Worm (Caenorhabditis elegans) whole organism, L1 larva: ENCODE results near the gene hlh-14.

Source experiments
- lir-3 ChIP-seq: sonication (generic microtip); optimal IDR thresholded peaks from 2 replicates; lab custom pipeline; 2016; ENCODE audit warnings: mild to moderate bottlenecking, missing genetic modification characterization, moderate library complexity, missing compliant biosample characterization; ENCODE audit not compliant: poor library complexity
- nhr-28 ChIP-seq: fragments of 150-350 bp; optimal IDR thresholded peaks from 2 replicates; lab custom pipeline; 2014; ENCODE audit warnings: missing biosample characterization, missing genetic modification characterization
- sptf-1 ChIP-seq: fragments of 150-350 bp; optimal IDR thresholded peaks from 2 replicates; lab custom pipeline; 2014; ENCODE audit warnings: missing biosample characterization, missing genetic modification characterization

DNA sequence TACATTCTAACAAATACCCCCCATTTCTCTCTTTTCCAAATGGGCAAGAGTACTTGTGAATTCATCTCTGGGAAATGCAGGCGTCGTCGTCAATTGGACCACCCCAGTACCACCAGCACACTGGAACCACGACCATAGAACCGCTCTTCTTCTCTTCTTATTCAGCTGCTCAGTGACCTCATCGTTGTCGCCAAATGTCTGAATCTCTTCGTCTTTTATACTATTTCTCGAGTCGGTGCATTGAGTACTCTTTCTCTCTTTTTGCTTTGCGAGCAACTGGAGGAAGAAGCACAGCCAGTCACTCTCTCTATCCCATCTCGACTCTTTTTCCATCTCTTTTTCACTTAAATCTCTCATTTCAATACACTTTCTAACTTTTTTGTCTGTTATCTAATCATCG lies 41.2 kb upstream of the hlh-14 start:
- TF ChIP-seq nhr-28 (no peak), lir-3 (no peak), sptf-1 (tag; lab: Kevin White, UChicago) (no peak)
